Worm (Caenorhabditis elegans): ENCODE measurements around the gene lgc-56.
A peak's percentile ranks its signal among the peaks of the same experiment; 100 is the strongest.

lgc-56 gene

DNA sequence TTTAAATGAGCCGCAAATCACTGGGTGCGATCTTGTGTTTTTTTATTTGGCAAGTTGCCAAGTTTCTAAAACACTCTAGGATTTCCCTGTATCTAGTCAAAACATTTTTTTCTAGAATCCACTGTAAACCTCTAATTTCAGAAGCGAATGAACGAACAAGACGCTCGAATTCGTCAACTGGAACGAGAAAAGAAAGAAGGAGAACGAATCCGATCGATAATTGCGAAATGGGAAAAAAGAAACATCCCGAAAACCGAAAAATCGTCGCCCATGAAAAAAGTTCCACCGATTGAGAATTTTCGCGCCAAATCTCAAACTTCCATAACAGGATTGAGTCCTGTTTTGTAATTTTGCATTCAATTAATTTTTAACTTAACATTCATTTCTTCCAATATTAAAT lies 46.8 kb downstream of the lgc-56 start:
- TF ChIP-seq aha-1 (tag) (peak; percentile 93), mep-1 (tag; optimal IDR thresholded peaks at IDR 0.05) (no peak), unc-62 (GFP tag; optimal IDR thresholded peaks at IDR 0.05 in 1 of 2) (peak in 1 of 2 experiments; percentile 37), unc-62 (tag; optimal IDR thresholded peaks at IDR 0.05) (no peak)

DNA sequence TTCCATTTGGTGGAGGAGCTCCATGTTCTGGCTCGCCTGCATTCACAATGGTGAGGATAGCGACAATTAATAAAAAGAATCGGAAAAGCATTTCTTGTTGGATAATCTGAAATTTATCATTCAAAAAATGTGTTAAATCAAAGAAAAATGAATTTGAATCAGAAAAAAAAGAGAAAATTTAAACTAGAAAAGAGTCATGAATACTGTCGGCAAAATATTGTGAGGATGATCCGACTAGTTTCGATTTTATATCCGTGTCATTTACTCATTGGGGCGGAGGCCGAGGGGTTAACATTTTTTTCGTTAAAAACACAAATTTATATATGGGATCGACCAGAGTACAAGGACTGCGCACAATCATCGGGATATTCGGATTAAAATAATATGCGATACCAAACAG lies 47.7 kb downstream of the lgc-56 start, which contains the start of gene C27D6.12:
Gene C27D6.12, minus strand, starts transcription at position 101 of the 400 bp plus-strand sequence.
- TF ChIP-seq aha-1 (tag): peak; percentile 17
- TF ChIP-seq F49E8.2 (tag; optimal IDR thresholded peaks at IDR 0.05; ENCODE audit: borderline replicate concordance): no peak
- TF ChIP-seq unc-62 (GFP tag; optimal IDR thresholded peaks at IDR 0.05 in 1 of 2): peak in 1 of 2 experiments; percentile 44
- no peak for TF ChIP-seq unc-62 (tag; optimal IDR thresholded peaks at IDR 0.05)

DNA sequence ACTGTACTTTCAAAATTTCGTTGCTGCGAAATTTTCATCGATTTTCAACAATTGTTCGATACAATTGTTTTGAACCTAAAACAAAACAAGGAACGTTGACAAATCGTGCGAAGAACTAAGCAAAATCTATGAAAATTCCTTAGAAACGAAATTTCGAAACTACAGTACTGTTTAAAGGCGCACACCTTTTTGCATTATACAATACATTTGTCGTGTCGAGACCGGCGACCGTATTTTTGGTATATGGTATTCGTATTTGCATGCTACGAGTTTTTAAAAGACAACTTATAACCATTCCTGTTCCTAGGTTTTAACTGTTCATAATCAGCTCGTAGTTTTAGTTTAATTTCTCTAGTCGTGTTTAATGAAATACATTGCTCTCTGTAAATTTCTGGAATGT lies 48.4 kb downstream of the lgc-56 start:
- peak in 1 of 2 experiments; percentile 11 for TF ChIP-seq lsy-2 (tag; optimal IDR thresholded peaks at IDR 0.05)
- no peak for TF ChIP-seq arid-1 (GFP tag; conservative IDR thresholded peaks at IDR 0.05)
- peak; percentile 56 for TF ChIP-seq T26A8.4 (GFP tag; IDR thresholded peaks at IDR 0.05)
- TF ChIP-seq sdz-12 (GFP tag; optimal IDR thresholded peaks at IDR 0.05): peak; percentile 40
- TF ChIP-seq unc-39 (tag; optimal IDR thresholded peaks at IDR 0.05): no peak
- 0 out of 2 replicates have a peak, but pooled peaks have one; percentile 12 for TF ChIP-seq Y75B8A.6 (GFP tag; IDR thresholded peaks at IDR 0.05)
- 0 out of 2 replicates have a peak, but pooled peaks have one; percentile 21 for TF ChIP-seq saeg-2 (GFP tag; IDR thresholded peaks at IDR 0.05)

DNA sequence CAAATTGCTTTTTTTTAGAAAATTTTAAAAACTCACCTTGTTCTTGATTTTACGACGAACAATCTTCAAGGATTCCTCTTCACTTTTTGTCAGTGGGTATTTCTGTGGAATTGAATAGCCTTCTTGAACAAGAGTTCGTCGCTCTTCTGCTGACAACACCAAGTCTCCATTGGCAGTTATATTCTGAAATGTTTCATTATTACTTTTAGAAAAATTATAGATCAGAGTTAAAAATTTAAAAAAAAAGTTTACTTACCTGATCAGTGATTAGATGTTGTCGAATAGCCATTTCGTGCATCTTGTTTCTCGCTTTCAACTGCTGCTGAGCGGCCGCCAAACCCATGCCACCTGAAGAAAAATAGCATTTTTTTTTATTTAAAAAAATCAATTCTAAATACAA lies 50.1 kb downstream of the lgc-56 start:
- TF ChIP-seq aha-1 (tag) (peak; percentile 86), nhr-237 (tag; optimal IDR thresholded peaks at IDR 0.05) (no peak)

DNA sequence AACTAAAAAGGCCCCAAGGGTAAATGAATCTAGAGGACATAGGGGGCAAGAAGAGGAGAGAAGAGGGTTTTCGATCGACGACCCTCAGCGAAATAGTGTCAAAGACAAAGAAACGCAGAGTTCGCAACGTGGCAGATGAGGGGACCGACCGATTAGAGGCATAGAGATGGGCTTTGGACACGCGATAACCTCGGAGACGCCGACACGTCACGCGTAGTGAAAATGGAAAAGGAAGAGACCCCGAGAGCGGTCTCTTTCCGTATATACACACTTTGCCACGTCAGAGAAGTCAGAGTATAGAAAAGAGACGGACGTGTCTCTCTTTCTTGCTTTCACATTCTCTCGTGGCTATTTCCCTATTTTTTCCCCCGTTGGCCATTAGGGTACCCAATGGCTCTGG lies 51.3 kb downstream of the lgc-56 start:
- TF ChIP-seq lin-38 (GFP tag; IDR thresholded peaks at IDR 0.05) (peak; percentile 48), lsy-2 (tag; optimal IDR thresholded peaks at IDR 0.05) (peak; percentile 39 to 73), T20F7.1 (GFP tag; optimal IDR thresholded peaks at IDR 0.05) (peak; percentile 7), nhr-41 (GFP tag; IDR thresholded peaks at IDR 0.05) (no peak), D1046.2 (GFP tag; IDR thresholded peaks at IDR 0.05) (0 out of 2 replicates have a peak, but pooled peaks have one; percentile 4), ctbp-1 (GFP tag; IDR thresholded peaks at IDR 0.05) (peak; percentile 88), Y75B8A.6 (GFP tag; IDR thresholded peaks at IDR 0.05) (no peak), vab-7 (GFP tag; IDR thresholded peaks at IDR 0.05) (peak; percentile 56), lin-39 (tag; optimal IDR thresholded peaks at IDR 0.05) (no peak), hif-1 (tag; optimal IDR thresholded peaks at IDR 0.05) (peak in 1 of 2 experiments; percentile 58), daf-16 (GFP tag; optimal IDR thresholded peaks at IDR 0.05) (no peak), daf-16 (tag; optimal IDR thresholded peaks at IDR 0.05) (peak; percentile 1), F49E8.2 (tag; optimal IDR thresholded peaks at IDR 0.05; ENCODE audit: borderline replicate concordance) (no peak), fkh-10 (GFP tag; optimal IDR thresholded peaks at IDR 0.05) (peak; percentile 55), ces-1 (GFP tag; optimal IDR thresholded peaks at IDR 0.05) (peak; percentile 60), F37D6.2 (tag; optimal IDR thresholded peaks at IDR 0.05) (peak; percentile 75), hlh-11 (tag; optimal IDR thresholded peaks at IDR 0.05) (peak; percentile 85), nhr-28 (tag; optimal IDR thresholded peaks at IDR 0.05) (peak; percentile 46), php-3 (GFP tag; IDR thresholded peaks at IDR 0.05) (no peak), mxl-3 (GFP tag; optimal IDR thresholded peaks at IDR 0.05) (peak; percentile 89), hmg-1.1 (GFP tag; IDR thresholded peaks at IDR 0.05) (peak; percentile 85), zfp-2 (tag; optimal IDR thresholded peaks at IDR 0.05) (peak; percentile 19), mdl-1 (tag; optimal IDR thresholded peaks at IDR 0.05) (peak; percentile 72 to 93), hlh-30 (tag; optimal IDR thresholded peaks at IDR 0.05; ENCODE audit: insufficient read depth) (peak; percentile 94), zfp-3 (GFP tag; conservative IDR thresholded peaks at IDR 0.05) (0 out of 2 replicates have a peak, but pooled peaks have one; percentile 47), mes-2 (tag; optimal IDR thresholded peaks at IDR 0.05; ENCODE audit: poor library complexity, severe bottlenecking) (peak; percentile 56), spr-1 (tag; optimal IDR thresholded peaks at IDR 0.05) (peak; percentile 45), nhr-25 (tag; optimal IDR thresholded peaks at IDR 0.05; ENCODE audit: borderline replicate concordance, insufficient read depth) (peak; percentile 70), lin-13 (GFP tag; optimal IDR thresholded peaks at IDR 0.05) (peak; percentile 21), tra-1 (GFP tag; IDR thresholded peaks at IDR 0.05) (peak; percentile 45), mep-1 (tag; optimal IDR thresholded peaks at IDR 0.05) (peak; percentile 78), F44E2.7 (GFP tag; IDR thresholded peaks at IDR 0.05) (no peak)
